Worm (Caenorhabditis elegans) whole organism, mixed stage, embryonic: ENCODE data around the gene T04B2.8.

ENCODE experiments used
- M03D4.4 ChIP-seq: sonication (generic microtip); optimal IDR thresholded peaks from 2 replicates; lab custom pipeline; 2017; ENCODE audit warnings: mild to moderate bottlenecking, missing genetic modification characterization, missing compliant biosample characterization
- blmp-1 ChIP-seq: fragments of 150-350 bp; optimal IDR thresholded peaks from 2 replicates; lab custom pipeline; 2014; ENCODE audit warnings: missing biosample characterization, missing genetic modification characterization
- hlh-1 ChIP-seq: fragments of 150-350 bp; optimal IDR thresholded peaks from 2 replicates; lab custom pipeline; 2014; ENCODE audit warnings: missing biosample characterization, missing genetic modification reagents, missing genetic modification characterization
- lin-32 ChIP-seq: fragments of 200-800 bp; sonication (Bioruptor generic); optimal IDR thresholded peaks from 2 replicates; lab custom pipeline; 2018; ENCODE audit warnings: mild to moderate bottlenecking, missing genetic modification characterization, missing compliant biosample characterization
- mab-5 ChIP-seq: fragments of 150-350 bp; optimal IDR thresholded peaks from 2 replicates; lab custom pipeline; 2014; ENCODE audit warnings: missing biosample characterization, missing genetic modification characterization
- mep-1 ChIP-seq: fragments of 150-350 bp; optimal IDR thresholded peaks from 2 replicates; lab custom pipeline; 2017; ENCODE audit warnings: missing biosample characterization, missing genetic modification reagents, missing genetic modification characterization, inconsistent platforms
- nhr-237 ChIP-seq: fragments of 150-350 bp; optimal IDR thresholded peaks from 2 replicates; lab custom pipeline; 2014; ENCODE audit warnings: missing biosample characterization, missing genetic modification characterization
- pha-4 ChIP-seq: fragments of 150-350 bp; optimal IDR thresholded peaks from 2 replicates; lab custom pipeline; 2018; ENCODE audit warnings: missing biosample characterization, missing genetic modification reagents, missing genetic modification characterization
- sem-2 ChIP-seq: fragments of 200-800 bp; sonication (Bioruptor generic); optimal IDR thresholded peaks from 2 replicates; lab custom pipeline; 2018; ENCODE audit warnings: mild to moderate bottlenecking, missing genetic modification characterization, missing compliant biosample characterization
- snpc-4 ChIP-seq: fragments of 150-350 bp; optimal IDR thresholded peaks from 2 replicates; lab custom pipeline; 2014; ENCODE audit warnings: missing biosample characterization, missing genetic modification characterization
- tbx-8 ChIP-seq: fragments of 200-800 bp; sonication (Bioruptor generic); optimal IDR thresholded peaks from 2 replicates; lab custom pipeline; 2018; ENCODE audit warnings: mild to moderate bottlenecking, missing genetic modification characterization, moderate library complexity, missing compliant biosample characterization
- unc-39 ChIP-seq: fragments of 150-350 bp; optimal IDR thresholded peaks from 2 replicates; lab custom pipeline; 2014; ENCODE audit warnings: missing biosample characterization, missing genetic modification characterization
- unc-62 ChIP-seq: fragments of 150-350 bp; optimal IDR thresholded peaks from 2 replicates; lab custom pipeline; 2014; ENCODE audit warnings: missing biosample characterization, missing genetic modification reagents, missing genetic modification characterization

DNA sequence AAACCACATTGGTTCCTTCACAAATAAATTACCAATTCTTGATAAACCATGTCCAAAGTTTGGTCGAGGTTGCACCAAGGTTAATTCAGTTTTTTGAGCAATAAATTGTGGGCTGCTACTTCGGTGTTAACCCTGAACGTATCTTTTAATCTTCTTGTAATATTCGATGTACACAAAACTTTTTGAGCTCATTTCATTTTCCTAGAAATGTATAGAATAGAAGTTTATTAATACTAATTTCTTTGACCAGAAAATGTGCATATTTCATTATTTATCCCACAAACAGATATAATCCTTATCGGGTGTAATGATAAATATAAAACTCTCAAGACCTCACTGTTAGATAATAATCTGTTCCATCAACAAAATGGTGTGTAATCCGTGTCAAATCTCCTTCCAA lies 13.0 kb upstream of the T04B2.8 start:
- TF ChIP-seq nhr-237 (tag; lab: Kevin White, UChicago) (no peak), mab-5 (no peak), unc-62 (GFP tag; lab: Kevin White, UChicago) (no peak), pha-4 (tag; lab: Kevin White, UChicago) (no peak), sem-2 (GFP tag; lab: Kevin White, UChicago) (no peak), mep-1 (tag; lab: Kevin White, UChicago) (no peak), blmp-1 (tag; lab: Kevin White, UChicago) (no peak), tbx-8 (GFP tag; lab: Kevin White, UChicago) (no peak), M03D4.4 (tag; lab: Kevin White, UChicago) (no peak), lin-32 (GFP tag; lab: Kevin White, UChicago) (no peak), unc-39 (tag; lab: Kevin White, UChicago) (no peak), snpc-4 (tag; lab: Kevin White, UChicago) (no peak), hlh-1 (tag; lab: Kevin White, UChicago) (no peak)
